Worm (Caenorhabditis elegans) whole organism, young adult: ENCODE data around the gene cdr-4.

ENCODE experiments used
- F10E7.11 ChIP-seq: sonication (generic microtip); optimal IDR thresholded peaks from 2 replicates; lab custom pipeline; 2017; ENCODE audit warnings: mild to moderate bottlenecking, missing genetic modification characterization, moderate library complexity, missing compliant biosample characterization
- F23B12.7 ChIP-seq: sonication (generic microtip); optimal IDR thresholded peaks from 2 replicates; lab custom pipeline; 2017; ENCODE audit warnings: missing genetic modification characterization, mild to moderate bottlenecking, missing compliant biosample characterization, antibody characterized with exemption, moderate library complexity; ENCODE audit not compliant: insufficient read depth
- F39B2.1 ChIP-seq: fragments of 200-800 bp; sonication (Bioruptor generic); IDR thresholded peaks from 2 replicates; pipeline ENCODE4 v1.3.6; 2022; ENCODE audit warnings: missing genetic modification reagents, missing genetic modification characterization, missing compliant biosample characterization
- F55B11.4 ChIP-seq: sonication (generic microtip); optimal IDR thresholded peaks from 2 replicates; lab custom pipeline; 2016; ENCODE audit warnings: missing compliant biosample characterization, missing genetic modification characterization, borderline replicate concordance; ENCODE audit not compliant: insufficient read depth
- F57C9.4 ChIP-seq: sonication (generic microtip); optimal IDR thresholded peaks from 2 replicates; lab custom pipeline; 2017; ENCODE audit warnings: mild to moderate bottlenecking, missing genetic modification characterization, missing compliant biosample characterization
- K11D2.4 ChIP-seq: fragments of 200-800 bp; sonication (Bioruptor generic); IDR thresholded peaks from 2 replicates; pipeline ENCODE4 v1.3.6; 2022; ENCODE audit warnings: missing genetic modification reagents, missing genetic modification characterization, missing compliant biosample characterization
- K12H6.12 ChIP-seq: fragments of 200-800 bp; sonication (Bioruptor generic); optimal IDR thresholded peaks from 2 replicates; lab custom pipeline; 2018; ENCODE audit warnings: mild to moderate bottlenecking, missing genetic modification characterization, missing compliant biosample characterization
- T26A5.8 ChIP-seq: sonication (generic microtip); optimal IDR thresholded peaks from 2 replicates; lab custom pipeline; 2016; ENCODE audit warnings: missing genetic modification characterization, missing compliant biosample characterization
- akir-1 ChIP-seq: fragments of 200-800 bp; sonication (Bioruptor generic); optimal IDR thresholded peaks from 2 replicates; lab custom pipeline; 2018; ENCODE audit warnings: mild to moderate bottlenecking, missing genetic modification characterization, moderate library complexity, missing compliant biosample characterization
- aptf-2 ChIP-seq: fragments of 200-800 bp; sonication (Bioruptor generic); conservative IDR thresholded peaks from 2 replicates; pipeline ENCODE4 v1.3.6; 2022; ENCODE audit warnings: missing genetic modification reagents, missing genetic modification characterization, missing compliant biosample characterization
- aptf-3 ChIP-seq: fragments of 200-800 bp; sonication (Bioruptor generic); IDR thresholded peaks from 2 replicates; pipeline ENCODE4 v1.3.6; 2022; ENCODE audit warnings: missing genetic modification characterization, missing compliant biosample characterization
- athp-1 ChIP-seq: sonication (generic microtip); optimal IDR thresholded peaks from 2 replicates; lab custom pipeline; 2017; ENCODE audit warnings: mild to moderate bottlenecking, missing genetic modification characterization, missing compliant biosample characterization
- attf-3 ChIP-seq: fragments of 200-800 bp; sonication (Bioruptor generic); conservative IDR thresholded peaks from 2 replicates; pipeline ENCODE4 v1.3.6; 2022; ENCODE audit warnings: missing genetic modification reagents, missing genetic modification characterization, missing compliant biosample characterization
- attf-5 ChIP-seq: fragments of 200-800 bp; sonication (Bioruptor generic); optimal IDR thresholded peaks from 2 replicates; lab custom pipeline; 2018; ENCODE audit warnings: mild to moderate bottlenecking, missing genetic modification characterization, missing compliant biosample characterization
- attf-6 ChIP-seq: fragments of 200-800 bp; sonication (Bioruptor generic); IDR thresholded peaks from 2 replicates; pipeline ENCODE4 v1.3.6; 2022; ENCODE audit warnings: missing genetic modification reagents, missing genetic modification characterization, missing compliant biosample characterization
- bed-2 ChIP-seq: fragments of 200-800 bp; sonication (Bioruptor generic); IDR thresholded peaks from 2 replicates; pipeline ENCODE4 v1.3.6; 2022; ENCODE audit warnings: missing genetic modification reagents, missing genetic modification characterization, missing compliant biosample characterization
- cebp-1 ChIP-seq, 2 experiments: fragments of 200-800 bp in 1 of 2; sonication (Bioruptor generic) in 1 of 2; sonication (generic microtip) in 1 of 2; IDR thresholded peaks in 1 of 2; optimal IDR thresholded peaks in 1 of 2; 2 replicates each; pipeline versions ENCODE4 v1.3.6 to Lab custom; 2017 to 2022; ENCODE audit warnings: missing compliant biosample characterization in 2 of 2, missing genetic modification characterization in 2 of 2, mild to moderate bottlenecking in 1 of 2, missing genetic modification reagents in 1 of 2, moderate library complexity in 1 of 2
- efl-1 ChIP-seq: fragments of 150-350 bp; optimal IDR thresholded peaks from 2 replicates; lab custom pipeline; 2014; ENCODE audit warnings: missing biosample characterization, missing genetic modification reagents, missing genetic modification characterization
- ekl-4 ChIP-seq: fragments of 200-800 bp; sonication (Bioruptor generic); IDR thresholded peaks from 2 replicates; pipeline ENCODE4 v1.3.6; 2022; ENCODE audit warnings: missing genetic modification reagents, missing genetic modification characterization, missing compliant biosample characterization
- gei-17 ChIP-seq: fragments of 200-800 bp; sonication (Bioruptor generic); optimal IDR thresholded peaks from 2 replicates; lab custom pipeline; 2018; ENCODE audit warnings: mild to moderate bottlenecking, missing genetic modification characterization, missing compliant biosample characterization
- hmg-1.2 ChIP-seq: fragments of 200-800 bp; sonication (Bioruptor generic); IDR thresholded peaks from 2 replicates; pipeline ENCODE4 v1.3.6; 2022; ENCODE audit warnings: missing genetic modification reagents, missing genetic modification characterization, missing compliant biosample characterization
- hmg-20 ChIP-seq: fragments of 200-800 bp; sonication (Bioruptor generic); IDR thresholded peaks from 2 replicates; pipeline ENCODE4 v1.3.6; 2022; ENCODE audit warnings: missing genetic modification reagents, missing genetic modification characterization, missing compliant biosample characterization
- let-607 ChIP-seq, 2 experiments: fragments of 200-800 bp in 1 of 2; sonication (Bioruptor generic) in 1 of 2; sonication (generic microtip) in 1 of 2; optimal IDR thresholded peaks; 2 replicates each; lab custom pipeline; 2016 to 2018; ENCODE audit warnings: mild to moderate bottlenecking in 2 of 2, missing compliant biosample characterization in 2 of 2, missing genetic modification characterization in 2 of 2, moderate library complexity in 2 of 2, missing genotype in 1 of 2
- lir-1 ChIP-seq: fragments of 200-800 bp; sonication (Bioruptor generic); conservative IDR thresholded peaks from 2 replicates; pipeline ENCODE4 v1.3.6; 2022; ENCODE audit warnings: missing genetic modification reagents, missing genetic modification characterization, missing compliant biosample characterization
- mel-28 ChIP-seq: sonication (generic microtip); optimal IDR thresholded peaks from 2 replicates; lab custom pipeline; 2016; ENCODE audit warnings: borderline replicate concordance, mild to moderate bottlenecking, missing genetic modification characterization, missing compliant biosample characterization
- nfyb-1 ChIP-seq: fragments of 200-800 bp; sonication (Bioruptor generic); IDR thresholded peaks from 2 replicates; pipeline ENCODE4 v1.3.6; 2022; ENCODE audit warnings: missing genetic modification reagents, missing genetic modification characterization, missing compliant biosample characterization
- nhr-120 ChIP-seq: fragments of 200-800 bp; sonication (Bioruptor generic); IDR thresholded peaks from 2 replicates; pipeline ENCODE4 v1.3.6; 2022; ENCODE audit warnings: missing genetic modification characterization, missing compliant biosample characterization
- nhr-80 ChIP-seq: sonication (generic microtip); optimal IDR thresholded peaks from 2 replicates; lab custom pipeline; 2016; ENCODE audit warnings: missing genetic modification characterization, missing compliant biosample characterization
- pha-4 ChIP-seq: fragments of 150-350 bp; sonication (generic microtip); optimal IDR thresholded peaks from 2 replicates; lab custom pipeline; 2014; ENCODE audit warnings: missing biosample characterization, missing genetic modification reagents, missing genetic modification characterization
- sdz-38 ChIP-seq: sonication (generic microtip); optimal IDR thresholded peaks from 2 replicates; lab custom pipeline; 2016; ENCODE audit warnings: missing genotype, missing genetic modification characterization, missing compliant biosample characterization
- snpc-3.4 ChIP-seq: sonication (generic microtip); optimal IDR thresholded peaks from 2 replicates; lab custom pipeline; 2017; ENCODE audit warnings: missing genetic modification characterization, mild to moderate bottlenecking, missing compliant biosample characterization, antibody characterized with exemption, moderate library complexity, missing genotype, missing genetic modification reagents
- tbp1 ChIP-seq: fragments of 200-800 bp; sonication (Bioruptor generic); optimal IDR thresholded peaks from 2 replicates; lab custom pipeline; 2018; ENCODE audit warnings: mild to moderate bottlenecking, missing genetic modification characterization, missing compliant biosample characterization
- xnd-1 ChIP-seq: sonication (generic microtip); optimal IDR thresholded peaks from 2 replicates; lab custom pipeline; 2016; ENCODE audit warnings: missing genotype, missing genetic modification reagents, missing genetic modification characterization, missing compliant biosample characterization
- ztf-22 ChIP-seq: fragments of 200-800 bp; sonication (Bioruptor generic); optimal IDR thresholded peaks from 2 replicates; lab custom pipeline; 2018; ENCODE audit warnings: mild to moderate bottlenecking, missing genetic modification characterization, moderate library complexity, missing compliant biosample characterization

The cdr-4 gene

DNA sequence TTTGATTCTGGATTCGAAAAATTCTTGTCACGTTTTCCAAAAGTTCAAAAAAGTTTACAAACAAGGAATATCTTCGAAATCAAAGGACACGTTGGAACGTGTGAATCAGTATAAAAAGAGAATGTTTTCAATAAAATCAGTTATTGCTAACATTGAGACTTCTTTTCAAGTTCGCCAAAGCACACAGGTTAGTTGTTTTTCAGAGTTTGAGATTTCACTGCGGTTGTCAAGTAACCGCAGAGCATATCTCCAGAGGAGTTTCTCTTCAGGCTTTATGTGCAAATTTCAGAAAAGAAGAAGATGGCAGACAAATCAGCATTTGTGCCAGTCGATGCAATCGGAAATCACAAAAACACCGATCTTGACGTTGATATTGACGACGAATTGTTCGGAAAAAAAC, 22.3 kb downstream of the cdr-4 start, which contains the start of gene K01D12.15:
Gene K01D12.15 (plus strand): TSS at position 301 of the 400 bp plus-strand sequence.
- TF ChIP-seq let-607 (tag; optimal IDR thresholded peaks at IDR 0.05; lab: Kevin White, UChicago): no peak
- no peak for TF ChIP-seq nhr-80 (tag; lab: Kevin White, UChicago)
- no peak for TF ChIP-seq K12H6.12 (tag; lab: Kevin White, UChicago)
- no peak for TF ChIP-seq nfyb-1 (GFP tag; lab: Robert Waterston, UW)
- TF ChIP-seq hmg-20 (GFP tag; lab: Robert Waterston, UW): no peak
- TF ChIP-seq pha-4 (tag; lab: Kevin White, UChicago): no peak
- no peak for TF ChIP-seq attf-5 (GFP tag; lab: Kevin White, UChicago)
- no peak for TF ChIP-seq F10E7.11
- no peak for TF ChIP-seq mel-28 (tag; lab: Kevin White, UChicago)
- no peak for TF ChIP-seq attf-6 (GFP tag; lab: Robert Waterston, UW)
- no peak for TF ChIP-seq nhr-120 (GFP tag; lab: Robert Waterston, UW)
- TF ChIP-seq akir-1 (GFP tag; lab: Kevin White, UChicago): no peak
- no peak for TF ChIP-seq aptf-3 (GFP tag; lab: Robert Waterston, UW)

DNA sequence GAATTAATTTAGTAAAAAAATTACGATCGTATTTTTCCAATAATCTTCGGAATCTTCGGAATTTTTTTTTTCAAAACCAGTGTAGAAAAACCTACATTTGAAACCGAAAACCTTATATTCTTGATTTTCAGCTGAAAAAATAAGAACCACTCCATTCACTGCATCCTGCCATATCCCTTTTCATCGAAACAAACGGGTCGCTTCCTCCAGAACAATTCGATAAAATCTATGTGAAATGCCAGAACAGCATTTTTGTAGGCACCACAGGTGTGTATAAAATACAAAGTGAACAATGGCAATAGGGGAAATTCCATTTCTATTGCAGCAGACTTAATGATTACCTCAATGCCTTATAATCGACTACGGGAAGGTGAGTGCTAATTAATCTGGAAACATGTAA, 31.2 kb downstream of the cdr-4 start, which contains the start of gene K01D12.1:
Gene K01D12.1 (plus strand): TSS at position 301 of the 400 bp plus-strand sequence.
- TF ChIP-seq pha-4 (tag; lab: Kevin White, UChicago) (no peak), attf-3 (no peak), F55B11.4 (tag; lab: Kevin White, UChicago) (no peak), ztf-22 (GFP tag; lab: Kevin White, UChicago) (no peak), xnd-1 (tag; lab: Kevin White, UChicago) (no peak)
- TF ChIP-seq, all 124 proteins: peak for 0

DNA sequence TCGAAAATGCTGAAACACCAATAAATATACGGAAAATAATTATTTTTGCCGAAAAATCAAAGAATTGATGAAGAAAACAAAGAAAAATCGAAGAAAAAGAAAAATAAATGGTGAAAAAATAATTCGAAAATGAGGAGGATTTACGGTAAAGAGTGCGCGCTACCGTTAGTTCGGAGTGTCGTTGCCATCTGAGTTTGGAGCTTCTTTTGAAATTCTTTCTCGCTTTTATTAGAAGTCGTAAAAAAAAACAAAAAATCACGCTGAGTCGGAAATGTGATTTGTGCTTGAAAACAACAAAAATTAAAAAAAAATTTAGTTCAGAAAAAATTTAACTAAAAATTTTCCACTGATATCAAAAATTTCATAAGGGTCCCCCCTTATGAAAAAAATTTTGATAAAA, 34.2 kb downstream of the cdr-4 start, which contains the start of gene F23H12.10:
Gene F23H12.10 (minus strand): TSS at position 12 of the 400 bp plus-strand sequence.
- TF ChIP-seq attf-3: peak; percentile 55; the same call in 1 of the 2 replicates
- TF ChIP-seq, all 124 proteins: peak for 1; not testable (repeated sequence) for 123

DNA sequence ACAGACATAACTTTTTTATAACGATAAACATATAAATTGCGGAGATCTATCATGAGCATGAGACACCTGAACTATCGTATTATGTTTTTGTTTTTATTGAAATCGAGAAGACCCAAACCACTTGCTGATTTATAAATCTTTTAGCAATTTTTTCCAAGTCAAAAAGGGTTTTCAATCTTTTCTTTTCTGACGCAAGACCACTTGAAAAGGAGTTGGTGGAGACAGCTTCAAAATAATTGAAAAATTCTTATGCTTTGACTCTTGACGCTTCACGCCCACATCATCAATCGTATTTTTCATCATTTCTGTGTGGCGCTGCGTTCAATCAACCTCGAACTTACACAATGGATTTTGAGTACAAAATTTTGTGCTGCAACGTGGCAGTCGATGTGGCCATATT, 37.0 kb downstream of the cdr-4 start, which contains the start of gene F23H12.7:
Gene F23H12.7 (plus strand): TSS at position 301 of the 400 bp plus-strand sequence.
- TF ChIP-seq nfyb-1 (GFP tag; lab: Robert Waterston, UW): no peak
- no peak for TF ChIP-seq T26A5.8 (tag; lab: Kevin White, UChicago)
- TF ChIP-seq snpc-3.4 (tag; lab: Kevin White, UChicago): no peak
- TF ChIP-seq athp-1: no peak
- no peak for TF ChIP-seq tbp1 (GFP tag; lab: Kevin White, UChicago)
- TF ChIP-seq K11D2.4: no peak
- TF ChIP-seq hmg-1.2 (GFP tag; lab: Robert Waterston, UW): no peak
- no peak for TF ChIP-seq hmg-20 (GFP tag; lab: Robert Waterston, UW)
- TF ChIP-seq ekl-4 (GFP tag; lab: Robert Waterston, UW): no peak
- no peak for TF ChIP-seq F55B11.4 (tag; lab: Kevin White, UChicago)
- TF ChIP-seq gei-17: no peak
- no peak for TF ChIP-seq F57C9.4
- TF ChIP-seq aptf-2 (GFP tag; lab: Robert Waterston, UW): no peak
- no peak for TF ChIP-seq F23B12.7 (tag; lab: Kevin White, UChicago)
- no peak for TF ChIP-seq cebp-1 (GFP tag; IDR thresholded peaks at IDR 0.05; lab: Robert Waterston, UW)
- no peak for TF ChIP-seq cebp-1 (tag; optimal IDR thresholded peaks at IDR 0.05; lab: Kevin White, UChicago)
- TF ChIP-seq F39B2.1 (GFP tag; lab: Robert Waterston, UW): no peak
- no peak for TF ChIP-seq lir-1 (GFP tag; lab: Robert Waterston, UW)
- no peak for TF ChIP-seq sdz-38 (tag; lab: Kevin White, UChicago)
- no peak for TF ChIP-seq efl-1 (GFP tag; lab: Kevin White, UChicago)
- no peak for TF ChIP-seq bed-2
- TF ChIP-seq, all 124 proteins: peak for 0
